Fruit fly (Drosophila melanogaster): Measurements from ENCODE around the gene Or85f.

The Or85f gene

DNA sequence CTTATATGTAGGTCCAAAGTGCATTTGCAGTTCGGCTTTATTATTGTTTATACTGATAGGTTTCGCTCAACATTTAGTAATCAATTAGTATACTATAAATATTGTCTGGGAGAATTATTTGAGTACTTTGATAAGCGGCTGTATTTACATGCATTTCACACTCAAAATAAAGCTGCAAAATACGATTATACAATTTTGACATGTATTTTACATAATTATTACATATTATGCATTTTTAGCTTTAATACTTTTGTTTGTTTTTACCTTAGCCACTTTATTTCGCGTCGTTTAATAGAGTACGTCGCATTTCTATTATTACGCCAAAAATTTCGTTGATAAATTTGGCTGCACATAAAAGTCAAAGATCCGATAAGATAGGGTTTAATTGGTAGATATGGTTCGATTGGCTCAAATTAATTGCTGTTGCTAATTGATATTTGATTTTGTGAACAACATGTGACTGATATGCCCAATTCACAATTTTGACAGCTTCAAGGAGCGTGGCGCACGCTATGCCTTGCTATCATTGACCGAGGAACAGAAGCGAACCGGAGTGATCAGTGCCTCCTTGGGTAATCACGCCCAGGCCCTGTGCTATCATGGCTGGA, 32.0 kb upstream of the Or85f start:
- TF ChIP-seq insv (optimal IDR thresholded peaks at IDR 0.05) = no peak
- no peak for TF ChIP-seq Sin3A (optimal IDR thresholded peaks at IDR 0.05)
- no peak for TF ChIP-seq ttk (optimal IDR thresholded peaks at IDR 0.05)
- TF ChIP-seq psq (optimal IDR thresholded peaks at IDR 0.05) = no peak
- TF ChIP-seq Myc (optimal IDR thresholded peaks at IDR 0.05) = no peak
- no peak for TF ChIP-seq h (optimal IDR thresholded peaks at IDR 0.05)

DNA sequence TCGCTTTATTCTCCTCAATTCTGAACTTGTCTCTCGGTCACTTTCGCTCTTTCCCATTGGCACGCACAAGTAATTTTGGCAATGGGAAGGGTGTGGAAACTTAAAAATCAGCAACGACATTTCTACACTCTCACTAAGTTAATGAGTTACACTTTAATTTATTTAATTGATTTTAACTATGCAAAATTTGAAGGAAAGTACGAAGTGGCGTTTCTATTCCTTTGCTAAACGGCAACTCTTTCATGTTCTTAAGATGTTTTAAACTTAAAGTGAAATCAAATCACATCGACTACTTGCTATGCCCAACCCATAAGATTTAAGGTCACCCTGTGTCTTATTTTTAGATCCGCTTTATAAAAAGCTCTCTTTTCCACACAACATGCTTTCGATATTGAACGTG, 27.6 kb upstream of the Or85f start:
- TF ChIP-seq Sin3A (optimal IDR thresholded peaks at IDR 0.05) = no peak
- no peak for TF ChIP-seq psq (optimal IDR thresholded peaks at IDR 0.05)
- no peak for TF ChIP-seq ttk (optimal IDR thresholded peaks at IDR 0.05)
- no peak for TF ChIP-seq Myc (optimal IDR thresholded peaks at IDR 0.05)

DNA sequence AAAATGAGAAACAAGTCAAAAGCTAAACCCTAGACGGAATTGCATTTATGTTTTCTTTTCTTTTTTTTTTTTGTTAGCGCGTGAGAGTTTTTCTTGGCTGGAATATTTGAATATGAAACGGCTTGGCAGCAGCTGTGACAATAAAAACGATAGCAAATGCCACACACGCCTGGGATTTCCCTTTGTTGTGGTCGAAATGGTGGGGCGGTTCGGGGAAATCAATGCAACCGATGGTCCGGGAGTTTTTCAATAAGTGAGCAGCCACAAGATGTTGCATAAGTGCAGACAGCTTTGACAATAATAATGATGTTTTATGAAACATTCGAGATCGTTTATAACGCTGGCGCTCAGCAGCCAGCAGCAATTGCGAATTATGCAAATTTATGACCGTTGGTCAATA, 21.2 kb upstream of the Or85f start:
- no peak for TF ChIP-seq Myc (optimal IDR thresholded peaks at IDR 0.05)
- TF ChIP-seq h (optimal IDR thresholded peaks at IDR 0.05) = no peak
- TF ChIP-seq insv (optimal IDR thresholded peaks at IDR 0.05) = no peak
- no peak for TF ChIP-seq ttk (optimal IDR thresholded peaks at IDR 0.05)
- TF ChIP-seq psq (optimal IDR thresholded peaks at IDR 0.05) = no peak
- no peak for TF ChIP-seq Sin3A (optimal IDR thresholded peaks at IDR 0.05)

DNA sequence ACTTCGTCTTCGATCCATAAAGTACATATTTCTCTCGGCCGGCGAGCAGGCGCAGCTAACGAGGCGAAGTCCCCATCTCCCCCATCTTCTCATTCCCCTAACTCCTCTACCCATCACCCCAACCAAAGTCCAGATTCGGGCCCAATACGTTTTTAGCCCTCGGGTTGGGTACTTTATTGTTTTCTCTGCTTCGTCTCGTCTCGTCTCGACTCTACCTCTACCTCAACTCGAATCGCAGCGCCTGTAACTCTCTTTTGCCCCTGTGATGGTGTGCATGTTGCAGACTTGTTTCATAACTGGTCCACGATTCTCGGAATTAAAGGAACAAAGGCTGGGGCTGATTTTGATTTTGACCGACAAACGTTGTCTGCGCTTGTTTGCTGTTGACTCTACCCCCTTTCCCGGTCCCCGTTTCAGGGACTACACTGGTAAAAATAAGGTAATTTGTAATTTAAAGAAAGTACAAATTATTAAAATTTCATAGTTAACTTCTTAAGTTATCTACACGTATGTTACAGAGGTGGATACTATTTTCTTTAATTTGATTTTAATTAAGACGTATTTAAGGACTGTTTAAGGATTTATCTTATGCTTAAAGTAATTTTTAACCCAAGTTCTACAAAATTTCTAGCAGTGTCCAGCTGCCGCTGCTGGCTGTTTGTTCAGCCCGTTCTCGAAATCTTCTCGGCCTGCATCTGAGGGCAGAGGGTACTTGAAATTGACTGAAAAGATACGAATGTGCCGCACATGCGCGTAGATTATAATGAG, 19.2 kb upstream of the Or85f start:
- no peak for TF ChIP-seq insv (optimal IDR thresholded peaks at IDR 0.05)
- no peak for TF ChIP-seq Sin3A (optimal IDR thresholded peaks at IDR 0.05)

DNA sequence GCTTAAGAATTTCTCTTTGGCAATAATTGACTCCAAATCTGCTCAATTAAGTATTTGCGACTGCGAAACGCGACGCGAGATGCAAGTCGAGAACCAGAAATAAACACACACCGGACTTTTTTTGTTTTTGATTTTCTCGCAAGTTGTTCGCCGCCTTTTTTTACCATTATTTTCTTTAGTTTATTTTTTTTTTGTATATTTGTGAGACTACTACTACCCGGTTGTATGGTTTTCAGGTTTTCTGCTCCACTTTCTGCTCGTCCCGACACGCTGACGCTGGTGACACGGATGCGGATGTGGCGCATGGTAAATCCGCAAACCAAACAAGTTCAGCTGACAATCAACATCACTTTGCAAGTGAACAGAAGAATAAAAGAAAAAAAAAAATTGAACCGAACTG, 17.0 kb upstream of the Or85f start:
- TF ChIP-seq insv (optimal IDR thresholded peaks at IDR 0.05) (no peak), Sin3A (optimal IDR thresholded peaks at IDR 0.05) (no peak), h (optimal IDR thresholded peaks at IDR 0.05) (no peak), ttk (optimal IDR thresholded peaks at IDR 0.05) (no peak), psq (optimal IDR thresholded peaks at IDR 0.05) (no peak), Myc (optimal IDR thresholded peaks at IDR 0.05) (no peak)

DNA sequence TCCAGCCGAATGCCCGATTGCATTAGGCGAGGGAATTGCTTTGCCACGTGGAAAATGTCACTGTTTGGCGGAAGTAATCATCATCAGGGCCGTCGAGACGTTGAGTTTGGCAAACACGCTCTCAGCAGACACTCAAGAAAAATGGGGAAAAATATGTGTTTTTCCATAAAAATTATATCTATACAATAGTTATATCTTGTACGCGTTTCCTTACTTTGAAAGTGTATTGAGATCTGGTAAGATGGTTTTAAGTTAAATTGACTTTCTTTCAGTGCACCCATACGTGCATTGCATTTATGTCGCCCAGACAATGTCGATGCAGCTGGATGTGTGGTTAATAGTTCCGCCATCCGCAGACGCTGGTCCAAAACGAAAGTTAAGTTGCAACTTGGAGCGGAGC, 12.0 kb upstream of the Or85f start:
- TF ChIP-seq Sin3A (optimal IDR thresholded peaks at IDR 0.05) (no peak), psq (optimal IDR thresholded peaks at IDR 0.05) (no peak), h (optimal IDR thresholded peaks at IDR 0.05) (no peak), insv (optimal IDR thresholded peaks at IDR 0.05) (no peak), Myc (optimal IDR thresholded peaks at IDR 0.05) (no peak), ttk (optimal IDR thresholded peaks at IDR 0.05) (no peak)

DNA sequence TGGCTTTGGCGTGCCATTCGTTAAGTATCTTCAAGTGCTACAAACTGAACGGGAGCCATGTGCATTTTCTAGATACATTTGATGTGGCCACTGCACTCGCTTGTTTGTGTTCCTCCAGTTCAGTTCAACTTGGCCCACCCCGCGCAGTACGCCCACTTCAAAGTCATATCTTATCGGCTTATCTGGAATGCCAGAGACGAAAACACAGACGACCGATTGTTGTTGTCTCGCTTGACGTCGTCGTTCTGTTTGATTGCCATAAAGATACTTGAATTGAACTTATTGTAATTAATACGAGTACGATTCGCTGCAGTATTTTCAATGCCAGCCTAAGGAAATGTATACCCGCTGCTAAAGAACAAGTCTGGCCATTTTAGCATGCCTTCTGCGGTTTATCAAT, 10.4 kb upstream of the Or85f start:
- TF ChIP-seq Myc (optimal IDR thresholded peaks at IDR 0.05) (no peak), insv (optimal IDR thresholded peaks at IDR 0.05) (no peak), h (optimal IDR thresholded peaks at IDR 0.05) (no peak)

DNA sequence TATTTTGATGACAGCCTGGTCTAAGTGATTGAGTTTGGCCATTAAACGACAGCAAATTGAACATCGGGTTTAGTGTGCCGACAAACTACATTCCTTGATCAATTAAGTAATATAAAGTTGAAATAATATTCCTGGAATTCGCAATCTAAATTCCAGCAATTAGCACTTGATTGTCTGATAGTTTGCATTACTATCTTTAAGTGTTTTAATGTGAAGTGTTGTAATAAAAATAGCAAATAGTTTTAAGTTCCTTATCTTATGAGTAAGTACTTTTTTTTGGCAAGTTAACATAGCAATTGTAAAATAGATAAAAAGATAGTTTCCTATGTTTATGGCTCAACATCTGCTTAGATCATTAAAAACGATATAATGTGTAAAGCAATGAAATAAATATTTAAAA, 9.7 kb upstream of the Or85f start:
- no peak for TF ChIP-seq Myc (optimal IDR thresholded peaks at IDR 0.05)
- no peak for TF ChIP-seq h (optimal IDR thresholded peaks at IDR 0.05)
- TF ChIP-seq Sin3A (optimal IDR thresholded peaks at IDR 0.05) = no peak
- no peak for TF ChIP-seq psq (optimal IDR thresholded peaks at IDR 0.05)
- TF ChIP-seq insv (optimal IDR thresholded peaks at IDR 0.05) = no peak
- TF ChIP-seq ttk (optimal IDR thresholded peaks at IDR 0.05) = no peak

DNA sequence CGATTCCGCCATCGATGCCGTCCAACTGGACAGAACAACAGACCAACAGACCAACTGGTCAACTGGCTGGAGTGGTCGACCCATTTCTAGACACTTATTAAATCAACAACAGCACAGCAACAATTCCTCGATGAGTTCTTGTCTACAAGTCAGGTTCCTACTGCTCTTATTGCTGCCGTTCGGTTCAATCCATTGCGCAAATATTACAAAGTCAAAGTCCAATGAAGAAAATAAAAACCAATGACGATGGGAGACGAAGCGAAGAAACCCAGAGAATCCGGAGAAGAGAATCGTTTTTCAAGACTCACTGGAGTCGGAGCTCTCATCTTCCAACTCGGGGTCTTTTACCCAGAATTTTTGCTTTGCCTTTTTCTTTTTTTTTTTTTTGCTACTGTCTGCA, 9.0 kb upstream of the Or85f start:
- no peak for TF ChIP-seq h (optimal IDR thresholded peaks at IDR 0.05)
- no peak for TF ChIP-seq Myc (optimal IDR thresholded peaks at IDR 0.05)
- no peak for TF ChIP-seq psq (optimal IDR thresholded peaks at IDR 0.05)
- TF ChIP-seq ttk (optimal IDR thresholded peaks at IDR 0.05) = no peak
- TF ChIP-seq insv (optimal IDR thresholded peaks at IDR 0.05) = no peak
- no peak for TF ChIP-seq Sin3A (optimal IDR thresholded peaks at IDR 0.05)

DNA sequence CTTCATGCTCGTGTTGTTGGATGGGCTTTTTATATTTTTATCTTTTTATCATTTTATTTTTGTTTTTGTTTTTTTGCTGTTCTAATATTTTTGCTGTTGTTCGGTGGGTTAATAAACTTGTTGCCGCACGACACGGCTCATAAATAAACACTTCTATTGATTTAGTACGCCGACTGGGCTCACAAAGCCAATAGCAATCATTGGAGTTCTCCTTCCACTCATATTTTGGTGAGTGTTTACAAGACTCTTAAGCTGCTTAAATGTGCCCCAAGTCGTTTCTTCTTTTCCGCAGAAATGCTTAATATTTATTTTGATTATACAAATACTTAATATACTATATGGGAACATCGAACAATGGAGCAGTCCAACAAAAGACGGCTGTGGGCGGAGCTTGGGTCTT, 7.8 kb upstream of the Or85f start:
- no peak for TF ChIP-seq Myc (optimal IDR thresholded peaks at IDR 0.05)
- TF ChIP-seq h (optimal IDR thresholded peaks at IDR 0.05) = no peak
- TF ChIP-seq insv (optimal IDR thresholded peaks at IDR 0.05) = no peak
- no peak for TF ChIP-seq Sin3A (optimal IDR thresholded peaks at IDR 0.05)
- no peak for TF ChIP-seq psq (optimal IDR thresholded peaks at IDR 0.05)
- no peak for TF ChIP-seq ttk (optimal IDR thresholded peaks at IDR 0.05)

DNA sequence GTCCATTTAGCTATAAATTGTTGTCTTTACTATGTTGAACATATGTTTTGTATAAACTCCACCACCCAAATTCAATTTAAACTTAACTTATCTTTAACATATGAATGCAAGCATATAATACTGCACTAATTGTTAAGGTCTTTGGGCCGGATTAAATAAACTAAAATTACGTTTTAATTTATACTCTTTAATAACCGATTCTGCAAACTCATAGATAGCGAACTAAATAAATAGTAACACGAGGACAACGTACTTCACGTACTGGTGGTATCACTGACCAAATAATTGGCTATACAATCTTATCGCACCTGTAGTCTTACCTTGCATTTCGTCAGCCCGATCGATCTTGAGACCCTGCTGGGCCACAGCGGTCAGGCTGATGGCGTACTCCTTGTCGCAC, 5.6 kb upstream of the Or85f start:
- no peak for TF ChIP-seq insv (optimal IDR thresholded peaks at IDR 0.05)
- no peak for TF ChIP-seq h (optimal IDR thresholded peaks at IDR 0.05)
- no peak for TF ChIP-seq ttk (optimal IDR thresholded peaks at IDR 0.05)

DNA sequence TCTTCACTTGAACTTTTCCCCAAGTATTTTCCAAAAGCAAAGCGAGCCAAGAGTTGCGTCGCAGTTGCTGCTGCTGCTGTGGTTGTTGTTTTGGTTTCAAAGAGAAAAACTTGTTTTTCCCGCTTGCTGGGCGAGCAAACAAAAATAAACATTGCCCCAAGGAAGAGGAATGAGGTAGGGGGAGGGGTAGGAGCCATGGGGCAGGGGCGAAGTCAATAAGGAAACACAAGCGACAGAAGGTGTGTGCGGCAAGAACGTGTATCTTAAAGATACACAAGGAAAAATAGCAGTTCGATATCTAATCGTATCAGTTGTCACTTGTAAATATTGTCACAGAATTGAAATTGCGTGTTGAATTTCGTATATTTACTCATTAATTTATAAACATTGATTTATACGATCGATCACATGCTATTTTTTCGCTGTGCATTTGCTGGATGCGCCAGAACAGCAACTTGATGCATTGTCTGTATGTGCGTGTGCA, 4.4 kb upstream of the Or85f start:
- TF ChIP-seq insv (optimal IDR thresholded peaks at IDR 0.05) = no peak
- no peak for TF ChIP-seq psq (optimal IDR thresholded peaks at IDR 0.05)
- no peak for TF ChIP-seq ttk (optimal IDR thresholded peaks at IDR 0.05)

DNA sequence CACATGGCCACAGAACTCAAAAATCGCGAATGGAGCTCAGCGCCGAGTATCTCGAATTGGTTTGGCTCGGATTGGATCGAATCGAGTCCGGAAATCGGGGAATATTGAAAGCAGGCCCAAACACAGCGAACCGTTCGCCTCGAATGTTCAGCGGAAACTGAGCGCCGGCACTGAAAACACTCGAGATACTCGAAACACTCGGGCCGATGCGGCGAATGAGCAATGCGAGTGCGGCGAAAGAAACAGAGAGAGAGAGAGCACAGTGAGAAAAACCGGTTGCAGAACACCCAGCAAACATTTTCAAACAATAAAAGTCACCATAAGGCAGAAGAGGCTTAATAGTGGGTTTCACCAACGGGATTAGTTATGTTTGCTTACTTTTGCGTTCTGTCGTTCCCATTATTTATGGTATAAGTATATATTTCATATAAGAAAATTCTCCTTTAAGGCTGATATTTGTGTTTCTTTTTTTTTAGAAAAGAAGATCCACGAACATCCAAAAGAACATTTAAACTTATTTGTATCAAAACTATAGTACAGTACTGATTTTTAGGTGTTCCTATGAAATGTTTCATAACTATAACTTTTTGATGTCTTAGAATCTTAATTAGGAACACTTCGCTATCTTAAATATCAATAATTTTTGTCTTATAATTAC, 3.5 kb upstream of the Or85f start, which contains the start of gene FER:
TSS of gene FER (minus strand) at position 162 of the 658 bp plus-strand sequence.
- no peak for TF ChIP-seq h (optimal IDR thresholded peaks at IDR 0.05)
- no peak for TF ChIP-seq insv (optimal IDR thresholded peaks at IDR 0.05)
- TF ChIP-seq Myc (optimal IDR thresholded peaks at IDR 0.05) = no peak
- TF ChIP-seq psq (optimal IDR thresholded peaks at IDR 0.05) = no peak
